Worm (Caenorhabditis elegans): ENCODE results near the gene F14H3.3.

The F14H3.3 gene

DNA sequence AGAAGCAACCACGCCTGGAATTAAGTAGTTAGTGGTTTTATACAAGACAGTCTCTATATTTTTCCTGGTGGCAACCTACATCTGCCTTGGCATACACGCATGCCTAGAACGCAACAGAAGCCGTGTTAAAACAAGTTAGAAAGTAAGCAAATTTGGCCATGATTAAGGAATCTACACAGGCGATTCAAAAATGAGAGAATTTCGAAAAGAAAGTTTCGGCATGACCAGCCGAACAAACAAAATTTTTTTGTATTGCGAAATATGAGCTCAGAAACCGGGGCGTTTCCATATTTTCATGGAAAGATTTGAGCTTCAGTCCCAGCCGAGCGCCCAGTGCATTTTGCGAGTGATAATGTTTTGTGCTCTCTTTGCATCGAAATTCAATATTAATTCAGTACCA, 6.9 kb upstream of the F14H3.3 start, which contains the start of gene F14H3.15:
Gene F14H3.15 (minus strand): TSS at position 101 of the 400 bp plus-strand sequence.
- TF ChIP-seq nhr-41 (GFP tag; IDR thresholded peaks at IDR 0.05) (no peak), dmd-6 (GFP tag; IDR thresholded peaks at IDR 0.05) (no peak), mep-1 (tag; optimal IDR thresholded peaks at IDR 0.05) (no peak), madf-9 (GFP tag; conservative IDR thresholded peaks at IDR 0.05) (no peak), ces-1 (GFP tag; optimal IDR thresholded peaks at IDR 0.05) (no peak), cey-2 (tag; optimal IDR thresholded peaks at IDR 0.05; ENCODE audit: borderline replicate concordance, insufficient read depth) (no peak), lir-3 (tag; optimal IDR thresholded peaks at IDR 0.05) (no peak), madf-5 (GFP tag; IDR thresholded peaks at IDR 0.05) (no peak), php-3 (GFP tag; IDR thresholded peaks at IDR 0.05) (no peak), fkh-10 (GFP tag; optimal IDR thresholded peaks at IDR 0.05) (no peak), attf-4 (tag; optimal IDR thresholded peaks at IDR 0.05) (no peak), zfp-2 (tag; optimal IDR thresholded peaks at IDR 0.05) (no peak), nhr-48 (tag; optimal IDR thresholded peaks at IDR 0.05) (no peak), T20F7.1 (GFP tag; optimal IDR thresholded peaks at IDR 0.05) (no peak), Y75B8A.6 (GFP tag; IDR thresholded peaks at IDR 0.05) (no peak), mxl-3 (GFP tag; optimal IDR thresholded peaks at IDR 0.05) (no peak), ceh-44 (GFP tag; IDR thresholded peaks at IDR 0.05) (no peak), lin-38 (GFP tag; IDR thresholded peaks at IDR 0.05) (no peak), mes-2 (tag; optimal IDR thresholded peaks at IDR 0.05; ENCODE audit: poor library complexity, severe bottlenecking) (no peak), F37D6.2 (tag; optimal IDR thresholded peaks at IDR 0.05) (no peak)

DNA sequence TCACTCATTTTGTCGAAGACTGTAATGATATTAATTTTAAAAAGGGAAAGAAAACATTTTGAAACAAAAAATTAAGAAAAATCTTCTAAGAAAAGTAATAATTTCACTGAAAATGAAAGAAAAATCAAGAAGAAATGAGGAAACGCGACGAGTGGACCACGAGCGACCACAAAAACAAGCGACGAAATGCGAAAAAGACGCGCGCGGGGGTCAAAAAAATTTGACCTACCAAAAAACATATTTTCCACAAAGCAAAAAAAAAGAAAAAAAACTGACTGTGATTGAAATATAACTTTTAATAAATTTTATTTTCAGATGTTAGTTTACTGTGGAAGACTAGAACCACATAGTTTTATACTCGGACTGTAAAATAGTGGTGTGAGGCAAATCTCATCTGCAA, 5.6 kb upstream of the F14H3.3 start, which contains the start of gene F14H3.6:
Gene F14H3.6 (minus strand): TSS at position 22 of the 400 bp plus-strand sequence.
- TF ChIP-seq saeg-2 (GFP tag; IDR thresholded peaks at IDR 0.05), result no peak
- TF ChIP-seq ctbp-1 (GFP tag; IDR thresholded peaks at IDR 0.05), result no peak
- TF ChIP-seq Y5F2A.4 (GFP tag; optimal IDR thresholded peaks at IDR 0.05), result no peak
- no peak for TF ChIP-seq zag-1 (tag; optimal IDR thresholded peaks at IDR 0.05)
- TF ChIP-seq T26A8.4 (GFP tag; IDR thresholded peaks at IDR 0.05), result no peak
- no peak for TF ChIP-seq ces-1 (GFP tag; optimal IDR thresholded peaks at IDR 0.05)
- no peak for TF ChIP-seq egl-43 (GFP tag; IDR thresholded peaks at IDR 0.05)
- no peak for TF ChIP-seq F44E2.7 (GFP tag; IDR thresholded peaks at IDR 0.05)
- no peak for TF ChIP-seq jun-1 (tag; optimal IDR thresholded peaks at IDR 0.05)
- no peak for TF ChIP-seq spr-1 (tag; optimal IDR thresholded peaks at IDR 0.05)

ce11 chrV:16057010-16057463, 3.8 kb upstream of the F14H3.3 start, which contains the start of gene F14H3.5:
Gene F14H3.5 (minus strand): TSS chrV:16057060.
- TF ChIP-seq ZK337.2 (GFP tag; IDR thresholded peaks at IDR 0.05) (no peak), lim-7 (GFP tag; IDR thresholded peaks at IDR 0.05) (no peak), nhr-41 (GFP tag; IDR thresholded peaks at IDR 0.05) (no peak), skn-1 (tag; optimal IDR thresholded peaks at IDR 0.05) (no peak), ZK546.5 (tag; optimal IDR thresholded peaks at IDR 0.05) (no peak), T20F7.1 (GFP tag; optimal IDR thresholded peaks at IDR 0.05) (no peak), nhr-11 (tag; optimal IDR thresholded peaks at IDR 0.05) (no peak), set-16 (GFP tag; IDR thresholded peaks at IDR 0.05) (no peak), Y75B8A.6 (GFP tag; IDR thresholded peaks at IDR 0.05) (no peak), hif-1 (tag; optimal IDR thresholded peaks at IDR 0.05) (no peak), dpl-1 (GFP tag; optimal IDR thresholded peaks at IDR 0.05) (no peak), F44E2.7 (GFP tag; IDR thresholded peaks at IDR 0.05) (no peak), sdz-12 (GFP tag; optimal IDR thresholded peaks at IDR 0.05) (no peak), mdl-1 (tag; optimal IDR thresholded peaks at IDR 0.05) (no peak), dve-1 (tag; optimal IDR thresholded peaks at IDR 0.05; ENCODE audit: insufficient read depth) (no peak), F49E8.2 (tag; optimal IDR thresholded peaks at IDR 0.05; ENCODE audit: borderline replicate concordance) (no peak), jun-1 (tag; optimal IDR thresholded peaks at IDR 0.05) (no peak)
